Worm (Caenorhabditis elegans): ENCODE data around the gene maph-1.3.
A peak's percentile ranks its signal among the peaks of the same experiment; 100 is the strongest.
"Not testable (repeated sequence)": the region's sequence is repeated elsewhere in the genome, so short reads cannot be mapped to it uniquely, and the experiment has no call there.

ce11 chrIII:3897116-3897845, 52.6 kb downstream of the maph-1.3 start:
- not testable (repeated sequence) for TF ChIP-seq klf-2 (GFP tag; conservative IDR thresholded peaks at IDR 0.05); ztf-29 (GFP tag; IDR thresholded peaks at IDR 0.05); tab-1 (GFP tag; IDR thresholded peaks at IDR 0.05); med-1 (GFP tag; optimal IDR thresholded peaks at IDR 0.05; ENCODE audit: insufficient read depth); cog-1 (tag; optimal IDR thresholded peaks at IDR 0.05)
- TF ChIP-seq flt-1 (GFP tag; IDR thresholded peaks at IDR 0.05), result peak; percentile 85

All from whole organism, midembryonic.